Worm (Caenorhabditis elegans) whole organism, L4/young adult: ENCODE results near the gene fbxa-206.

Experiments
- W03F9.2 ChIP-seq: fragments of 150-350 bp; optimal IDR thresholded peaks from 2 replicates; lab custom pipeline; 2014; ENCODE audit warnings: missing biosample characterization, missing genetic modification characterization
- him-1 ChIP-seq: sonication (generic microtip); optimal IDR thresholded peaks from 2 replicates; lab custom pipeline; 2016; ENCODE audit warnings: missing genotype, missing genetic modification reagents, missing genetic modification characterization, missing compliant biosample characterization

DNA sequence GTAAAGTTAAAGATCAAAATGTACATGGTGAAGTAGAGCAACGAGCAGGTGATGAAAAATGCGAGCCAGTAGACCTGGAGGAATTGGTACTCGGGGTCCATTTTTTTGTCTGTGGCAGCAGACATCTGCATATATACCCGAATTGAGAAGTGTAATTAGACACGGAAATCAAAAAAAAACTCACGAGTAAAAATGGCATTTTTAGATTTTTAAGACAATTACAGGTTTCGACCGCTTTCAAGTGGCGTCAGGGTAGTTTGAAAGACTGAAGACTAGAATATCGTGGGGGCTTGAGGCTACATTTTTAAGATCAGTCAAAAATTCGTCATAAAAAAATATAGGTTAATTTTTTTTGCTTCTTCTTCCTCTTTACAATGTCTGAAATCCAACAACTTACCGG, 15.6 kb downstream of the fbxa-206 start, which contains the start of gene srd-68:
- TF ChIP-seq him-1 (tag; lab: Kevin White, UChicago), result no peak
- TF ChIP-seq W03F9.2 (tag; lab: Kevin White, UChicago), result no peak
